Fruit fly (Drosophila melanogaster): ENCODE data around the gene ImpE1.
A peak's percentile ranks its signal among the peaks of the same experiment; 100 is the strongest.

ImpE1 gene

DNA sequence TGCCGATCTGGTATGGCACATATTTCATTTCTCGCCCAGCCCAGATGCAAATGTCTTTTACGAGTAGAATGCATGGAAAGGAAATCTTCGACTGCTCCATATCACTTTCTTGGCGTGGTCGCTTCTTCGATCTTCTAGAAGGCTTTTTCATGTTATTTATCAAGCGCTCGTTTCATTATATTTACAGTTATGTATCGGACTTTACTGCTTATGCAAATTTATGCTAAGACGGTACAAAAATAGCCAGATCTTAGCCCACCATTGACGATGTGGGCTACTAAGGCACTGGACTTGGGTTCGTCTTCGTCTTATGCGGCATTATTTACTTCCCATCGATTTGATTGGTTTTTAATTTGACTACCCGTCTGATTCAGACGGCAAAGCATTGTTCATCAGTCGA lies 8.9 kb upstream of the ImpE1 start:
- TF ChIP-seq CG9948 (tag; optimal IDR thresholded peaks at IDR 0.05) (no peak), CG13204 (GFP tag; optimal IDR thresholded peaks at IDR 0.05) (no peak), gl (tag; optimal IDR thresholded peaks at IDR 0.05) (no peak), CG8159 (tag; optimal IDR thresholded peaks at IDR 0.05) (no peak), rn (GFP tag; IDR thresholded peaks at IDR 0.05) (no peak), fd96Ca (GFP tag; IDR thresholded peaks at IDR 0.05) (no peak), CG8301 (tag; optimal IDR thresholded peaks at IDR 0.05) (no peak), CG14655 (GFP tag; optimal IDR thresholded peaks at IDR 0.05) (no peak), CG15710 (tag; optimal IDR thresholded peaks at IDR 0.05) (no peak), CG12605 (GFP tag; IDR thresholded peaks at IDR 0.05) (no peak), CG32121 (GFP tag; IDR thresholded peaks at IDR 0.05) (no peak), CG10348 (GFP tag; IDR thresholded peaks at IDR 0.05) (no peak), CG34367 (tag; optimal IDR thresholded peaks at IDR 0.05) (no peak), D1 (tag; optimal IDR thresholded peaks at IDR 0.05) (no peak), CG4496 (GFP tag; IDR thresholded peaks at IDR 0.05) (no peak), Pif1B (GFP tag; optimal IDR thresholded peaks at IDR 0.05) (no peak), CG17806 (tag; optimal IDR thresholded peaks at IDR 0.05) (no peak)

DNA sequence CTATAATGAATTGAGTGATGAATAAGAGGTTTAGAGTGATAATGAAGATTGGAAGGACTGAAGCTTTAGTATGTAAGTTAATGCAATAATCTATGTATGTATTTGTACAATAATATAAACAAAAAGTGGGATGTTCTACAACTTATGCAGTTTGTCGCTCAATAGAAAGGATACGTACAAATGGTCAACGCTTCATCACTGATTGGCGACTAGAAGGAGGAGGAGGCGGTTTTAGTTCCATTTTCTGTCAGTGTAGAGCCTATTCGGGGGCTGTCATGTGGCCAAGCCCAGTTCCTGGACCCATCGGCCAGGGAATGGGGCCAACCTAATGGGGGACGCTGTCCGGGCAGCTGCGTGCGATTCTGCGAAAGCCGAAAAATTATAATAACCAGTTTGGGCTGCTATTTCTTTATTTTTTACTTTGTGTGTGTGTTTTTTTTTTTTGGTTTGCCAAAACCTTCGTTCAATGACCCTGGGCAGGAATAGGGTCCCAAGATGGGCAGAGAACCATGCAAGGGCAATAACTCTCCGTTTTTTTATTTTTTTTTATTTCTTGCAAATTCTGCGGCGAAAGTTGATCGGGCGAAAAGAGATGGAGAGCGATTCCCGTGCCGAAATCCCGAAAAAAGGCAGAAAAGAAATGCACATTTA lies 3.4 kb upstream of the ImpE1 start:
- TF ChIP-seq gl (tag; optimal IDR thresholded peaks at IDR 0.05), result no peak
- 0 out of 3 replicates have a peak, but pooled peaks have one; percentile 15 for TF ChIP-seq CG4496 (GFP tag; IDR thresholded peaks at IDR 0.05)
- TF ChIP-seq CG8301 (tag; optimal IDR thresholded peaks at IDR 0.05), result peak; percentile 19
- peak; percentile 57 for TF ChIP-seq Snoo (tag; optimal IDR thresholded peaks at IDR 0.05)
- peak; percentile 45 for TF ChIP-seq CG14655 (GFP tag; optimal IDR thresholded peaks at IDR 0.05)

DNA sequence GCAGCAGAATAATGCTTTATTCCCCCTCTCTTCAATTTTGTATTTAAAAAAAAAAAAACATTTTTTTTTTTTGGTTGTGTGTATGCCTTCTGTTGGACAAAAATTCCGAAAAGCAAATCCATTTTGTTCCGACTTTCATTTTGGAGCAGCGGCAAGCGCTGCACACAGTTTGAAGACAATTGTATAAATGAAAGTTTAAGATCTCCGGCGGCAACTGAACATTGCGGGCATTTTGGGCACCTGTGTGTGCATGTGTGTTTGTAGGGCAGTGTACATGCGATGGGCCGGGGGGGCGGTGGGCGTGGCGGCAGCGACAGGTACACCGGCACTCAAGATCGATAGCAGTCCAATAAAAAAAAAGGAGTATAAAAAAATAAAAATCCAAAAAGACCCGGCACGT lies 2.7 kb upstream of the ImpE1 start:
- TF ChIP-seq gl (tag; optimal IDR thresholded peaks at IDR 0.05) (no peak), CG32121 (GFP tag; IDR thresholded peaks at IDR 0.05) (no peak), CG12605 (GFP tag; IDR thresholded peaks at IDR 0.05) (no peak), Snoo (tag; optimal IDR thresholded peaks at IDR 0.05) (no peak), CG13204 (GFP tag; optimal IDR thresholded peaks at IDR 0.05) (no peak), fd96Ca (GFP tag; IDR thresholded peaks at IDR 0.05) (no peak), CG34367 (tag; optimal IDR thresholded peaks at IDR 0.05) (no peak)

DNA sequence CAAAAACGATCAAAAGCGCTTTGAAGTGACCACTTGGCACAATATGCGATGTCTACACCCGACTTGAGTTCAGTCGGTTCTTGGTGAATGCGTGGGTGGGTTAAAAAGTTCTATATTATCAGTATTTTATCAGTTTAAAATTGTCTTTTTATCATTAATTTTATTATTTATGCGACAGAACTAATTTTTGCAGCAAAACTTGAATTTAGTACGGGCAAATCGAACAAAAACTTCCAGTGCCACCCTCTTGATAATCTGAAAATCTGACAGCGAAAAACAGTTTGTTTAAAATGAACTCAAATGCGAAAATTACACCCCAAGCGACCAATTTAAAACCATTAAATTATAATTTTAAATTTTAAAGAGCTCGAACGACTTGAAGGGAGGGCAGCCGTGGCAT lies 1.3 kb upstream of the ImpE1 start:
- TF ChIP-seq Snoo (tag; optimal IDR thresholded peaks at IDR 0.05) (peak; percentile 64), CG13204 (GFP tag; optimal IDR thresholded peaks at IDR 0.05) (no peak)

DNA sequence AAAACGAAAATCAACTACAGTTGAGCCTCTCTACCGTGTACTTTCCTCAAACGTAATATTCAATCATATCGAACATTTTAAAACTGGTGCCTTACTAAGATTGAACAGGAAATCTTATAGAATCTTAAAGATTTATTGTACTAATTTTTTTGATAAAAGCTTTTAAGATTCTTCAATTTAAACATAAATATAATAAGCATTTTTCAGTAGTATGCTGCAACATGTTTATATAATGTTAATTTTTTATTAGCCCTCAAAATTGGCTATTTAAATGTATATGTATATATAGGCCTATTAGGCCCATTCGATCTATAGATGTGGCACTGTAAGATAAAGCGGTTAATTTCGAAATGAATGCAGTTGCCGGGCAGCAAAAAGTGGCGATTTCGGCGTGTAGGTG lies 667 bp upstream of the ImpE1 start:
- TF ChIP-seq CG15710 (tag; optimal IDR thresholded peaks at IDR 0.05) (no peak), CG14655 (GFP tag; optimal IDR thresholded peaks at IDR 0.05) (peak; percentile 1)

DNA sequence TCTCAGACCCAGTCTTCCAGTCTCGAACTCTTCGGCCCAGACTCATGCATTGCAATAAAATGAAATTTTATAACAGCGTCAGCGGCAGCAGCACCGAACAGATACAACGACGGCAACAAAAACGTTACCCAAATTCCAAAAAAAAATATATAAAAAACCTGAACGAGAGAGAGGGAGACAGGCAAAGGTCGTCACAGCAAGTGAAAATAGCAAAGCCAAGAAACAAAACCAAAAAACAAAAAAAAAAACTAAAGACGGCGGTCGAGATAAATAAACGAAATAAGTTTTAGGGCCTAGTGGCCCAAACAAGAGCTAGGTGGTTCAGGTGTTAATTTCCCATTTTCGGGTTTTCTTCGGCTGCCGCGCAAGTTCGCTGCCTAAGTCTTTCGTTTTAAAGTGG lies 1.9 kb downstream of the ImpE1 start:
- TF ChIP-seq D1 (tag; optimal IDR thresholded peaks at IDR 0.05) (no peak), Pif1B (GFP tag; optimal IDR thresholded peaks at IDR 0.05) (no peak), CG13204 (GFP tag; optimal IDR thresholded peaks at IDR 0.05) (no peak), CG17806 (tag; optimal IDR thresholded peaks at IDR 0.05) (no peak), CG32121 (GFP tag; IDR thresholded peaks at IDR 0.05) (no peak), CG15710 (tag; optimal IDR thresholded peaks at IDR 0.05) (no peak), CG9948 (tag; optimal IDR thresholded peaks at IDR 0.05) (no peak), rn (GFP tag; IDR thresholded peaks at IDR 0.05) (no peak), CG8301 (tag; optimal IDR thresholded peaks at IDR 0.05) (no peak), CG14655 (GFP tag; optimal IDR thresholded peaks at IDR 0.05) (no peak), Ets98B (GFP tag; IDR thresholded peaks at IDR 0.05) (no peak)

DNA sequence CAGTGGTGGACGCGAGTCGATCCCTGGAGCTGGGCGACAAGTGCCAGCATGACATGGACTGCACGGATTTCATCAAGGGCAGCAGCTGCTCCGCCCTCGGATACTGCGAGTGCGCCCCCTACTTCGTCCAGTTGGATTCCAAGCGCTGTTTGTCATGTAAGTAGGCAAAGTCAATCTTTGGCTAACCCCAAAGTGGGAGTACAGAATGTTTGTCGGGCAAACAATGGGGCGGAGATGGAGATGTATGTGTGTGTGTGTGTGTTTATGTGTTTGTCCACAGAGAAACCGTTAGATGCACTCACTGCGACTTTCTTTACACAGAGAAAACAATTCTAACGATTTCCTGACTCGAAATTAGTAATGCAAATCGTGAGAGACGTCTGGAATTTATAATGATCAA lies 7.0 kb downstream of the ImpE1 start:
- no peak for TF ChIP-seq CG8301 (tag; optimal IDR thresholded peaks at IDR 0.05)
- no peak for TF ChIP-seq Ets98B (GFP tag; IDR thresholded peaks at IDR 0.05)
- no peak for TF ChIP-seq CG14655 (GFP tag; optimal IDR thresholded peaks at IDR 0.05)
- no peak for TF ChIP-seq CG32121 (GFP tag; IDR thresholded peaks at IDR 0.05)
- no peak for TF ChIP-seq Snoo (tag; optimal IDR thresholded peaks at IDR 0.05)
- no peak for TF ChIP-seq CG4496 (GFP tag; IDR thresholded peaks at IDR 0.05)
- no peak for TF ChIP-seq CG9948 (tag; optimal IDR thresholded peaks at IDR 0.05)
- no peak for TF ChIP-seq CG17806 (tag; optimal IDR thresholded peaks at IDR 0.05)
- no peak for TF ChIP-seq D1 (tag; optimal IDR thresholded peaks at IDR 0.05)
- TF ChIP-seq rn (GFP tag; IDR thresholded peaks at IDR 0.05), result no peak
- no peak for TF ChIP-seq CG12605 (GFP tag; IDR thresholded peaks at IDR 0.05)
- no peak for TF ChIP-seq CG15710 (tag; optimal IDR thresholded peaks at IDR 0.05)
- no peak for TF ChIP-seq CG10348 (GFP tag; IDR thresholded peaks at IDR 0.05)
- TF ChIP-seq Pif1A (GFP tag; optimal IDR thresholded peaks at IDR 0.05), result no peak
- TF ChIP-seq fd96Ca (GFP tag; IDR thresholded peaks at IDR 0.05), result no peak

DNA sequence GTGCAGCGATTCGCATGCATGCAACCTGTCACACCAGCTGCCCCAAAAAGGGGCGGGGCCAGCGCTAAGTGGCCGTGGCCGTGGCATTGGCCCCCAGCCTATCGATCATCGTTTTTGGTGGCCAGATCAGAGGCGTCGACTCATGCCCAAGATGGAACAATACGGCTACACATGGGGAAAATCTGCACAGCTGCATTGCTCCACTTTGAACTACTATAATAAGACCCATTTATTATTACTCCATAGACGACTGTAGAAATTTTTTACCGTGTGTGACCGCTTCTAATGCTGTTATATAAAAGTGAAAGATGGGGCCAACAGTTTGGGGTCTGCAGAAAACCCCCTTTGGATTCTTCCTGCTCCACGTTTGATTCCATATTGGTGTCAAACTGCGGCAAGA lies 11.8 kb downstream of the ImpE1 start:
- TF ChIP-seq CG10348 (GFP tag; IDR thresholded peaks at IDR 0.05) (0 out of 2 replicates have a peak, but pooled peaks have one; percentile 13), CG34367 (tag; optimal IDR thresholded peaks at IDR 0.05) (no peak), CG9948 (tag; optimal IDR thresholded peaks at IDR 0.05) (no peak), CG13204 (GFP tag; optimal IDR thresholded peaks at IDR 0.05) (no peak), Ets98B (GFP tag; IDR thresholded peaks at IDR 0.05) (0 out of 2 replicates have a peak, but pooled peaks have one; percentile 14), Snoo (tag; optimal IDR thresholded peaks at IDR 0.05) (no peak), Pif1B (GFP tag; optimal IDR thresholded peaks at IDR 0.05) (peak; percentile 12), CG14655 (GFP tag; optimal IDR thresholded peaks at IDR 0.05) (peak; percentile 21), CG8159 (tag; optimal IDR thresholded peaks at IDR 0.05) (no peak), D1 (tag; optimal IDR thresholded peaks at IDR 0.05) (no peak), EcR (GFP tag; optimal IDR thresholded peaks at IDR 0.05) (no peak), gl (tag; optimal IDR thresholded peaks at IDR 0.05) (no peak), CG12605 (GFP tag; IDR thresholded peaks at IDR 0.05) (no peak), Pif1A (GFP tag; optimal IDR thresholded peaks at IDR 0.05) (peak; percentile 43), CG17806 (tag; optimal IDR thresholded peaks at IDR 0.05) (no peak), rn (GFP tag; IDR thresholded peaks at IDR 0.05) (no peak), CG32121 (GFP tag; IDR thresholded peaks at IDR 0.05) (no peak), CG4496 (GFP tag; IDR thresholded peaks at IDR 0.05) (no peak), CG15710 (tag; optimal IDR thresholded peaks at IDR 0.05) (no peak), CG8301 (tag; optimal IDR thresholded peaks at IDR 0.05) (peak; percentile 32), fd96Ca (GFP tag; IDR thresholded peaks at IDR 0.05) (peak; percentile 30; the same call in 1 of the 3 replicates)
